Fruit fly (Drosophila melanogaster) whole organism, pupa: ENCODE data around the gene EAChm.

Source experiments
- CG10348 ChIP-seq: fragments of 200-800 bp; sonication (Bioruptor generic); IDR thresholded peaks from 2 replicates; pipeline ENCODE4 v1.3.6; 2022; ENCODE audit warnings: missing biosample characterization, missing genetic modification characterization
- CG12605 ChIP-seq: fragments of 200-800 bp; sonication (Bioruptor generic); IDR thresholded peaks from 2 replicates; pipeline ENCODE4 v1.3.6; 2022; ENCODE audit warnings: missing biosample characterization, missing genetic modification characterization
- CG13204 ChIP-seq: fragments of 200-800 bp; sonication (Bioruptor generic); optimal IDR thresholded peaks from 2 replicates; lab custom pipeline; 2018; ENCODE audit warnings: missing biosample characterization, mild to moderate bottlenecking, missing genetic modification characterization, moderate library complexity
- CG14655 ChIP-seq: fragments of 200-800 bp; sonication (Bioruptor generic); optimal IDR thresholded peaks from 3 replicates; lab custom pipeline; 2017; ENCODE audit warnings: mild to moderate bottlenecking, missing biosample characterization, missing genetic modification reagents, missing genetic modification characterization
- CG15710 ChIP-seq: fragments of 200-800 bp; sonication (Bioruptor generic); optimal IDR thresholded peaks from 2 replicates; lab custom pipeline; 2018; ENCODE audit warnings: missing biosample characterization, mild to moderate bottlenecking, missing genetic modification characterization, moderate library complexity
- CG17806 ChIP-seq: fragments of 200-800 bp; sonication (Bioruptor generic); optimal IDR thresholded peaks from 2 replicates; lab custom pipeline; 2018; ENCODE audit warnings: missing biosample characterization, mild to moderate bottlenecking, missing genetic modification characterization, moderate library complexity
- CG32121 ChIP-seq: fragments of 200-800 bp; sonication (Bioruptor generic); IDR thresholded peaks from 2 replicates; pipeline ENCODE4 v1.3.6; 2022; ENCODE audit warnings: missing biosample characterization, missing genetic modification characterization
- CG34367 ChIP-seq: fragments of 200-800 bp; sonication (Bioruptor generic); optimal IDR thresholded peaks from 2 replicates; lab custom pipeline; 2018; ENCODE audit warnings: missing biosample characterization, mild to moderate bottlenecking, missing genetic modification characterization
- CG4496 ChIP-seq: fragments of 200-800 bp; sonication (Bioruptor generic); IDR thresholded peaks from 3 replicates; pipeline ENCODE4 v1.3.6; 2022; ENCODE audit warnings: missing biosample characterization, missing genetic modification characterization
- CG8159 ChIP-seq: fragments of 200-800 bp; sonication (Bioruptor generic); optimal IDR thresholded peaks from 3 replicates; lab custom pipeline; 2018; ENCODE audit warnings: missing biosample characterization, mild to moderate bottlenecking, missing genetic modification characterization, moderate library complexity
- CG8301 ChIP-seq: fragments of 200-800 bp; sonication (Bioruptor generic); optimal IDR thresholded peaks from 2 replicates; lab custom pipeline; 2018; ENCODE audit warnings: missing biosample characterization, mild to moderate bottlenecking, missing genetic modification characterization
- CG9948 ChIP-seq: fragments of 200-800 bp; sonication (Bioruptor generic); optimal IDR thresholded peaks from 2 replicates; lab custom pipeline; 2018; ENCODE audit warnings: missing biosample characterization, mild to moderate bottlenecking, missing genetic modification characterization, moderate library complexity
- D1 ChIP-seq: fragments of 200-800 bp; sonication (Bioruptor generic); optimal IDR thresholded peaks from 2 replicates; lab custom pipeline; 2018; ENCODE audit warnings: missing biosample characterization, mild to moderate bottlenecking, missing genetic modification characterization, moderate library complexity
- EcR ChIP-seq: fragments of 200-800 bp; sonication (Bioruptor generic); optimal IDR thresholded peaks from 3 replicates; lab custom pipeline; 2019; ENCODE audit warnings: missing biosample characterization, missing genetic modification characterization, mild to moderate bottlenecking, moderate library complexity, missing genetic modification reagents
- Ets98B ChIP-seq: fragments of 200-800 bp; sonication (Bioruptor generic); IDR thresholded peaks from 2 replicates; pipeline ENCODE4 v1.3.6; 2022; ENCODE audit warnings: missing biosample characterization, missing genetic modification characterization
- Pif1A ChIP-seq: fragments of 200-800 bp; sonication (Bioruptor generic); optimal IDR thresholded peaks from 3 replicates; lab custom pipeline; 2016; ENCODE audit warnings: missing biosample characterization, missing genetic modification characterization
- Pif1B ChIP-seq: fragments of 200-800 bp; sonication (Bioruptor generic); optimal IDR thresholded peaks from 3 replicates; lab custom pipeline; 2016; ENCODE audit warnings: missing biosample characterization, missing genetic modification characterization
- Snoo ChIP-seq: fragments of 200-800 bp; sonication (Bioruptor generic); optimal IDR thresholded peaks from 3 replicates; lab custom pipeline; 2017; ENCODE audit warnings: missing biosample characterization, mild to moderate bottlenecking, missing genetic modification characterization, inconsistent platforms
- fd96Ca ChIP-seq: fragments of 200-800 bp; sonication (Bioruptor generic); IDR thresholded peaks from 3 replicates; pipeline ENCODE4 v1.3.6; 2022; ENCODE audit warnings: missing biosample characterization, missing genetic modification characterization
- gl ChIP-seq: fragments of 200-800 bp; sonication (Bioruptor generic); optimal IDR thresholded peaks from 2 replicates; lab custom pipeline; 2018; ENCODE audit warnings: missing biosample characterization, mild to moderate bottlenecking, missing genetic modification characterization
- rn ChIP-seq: fragments of 200-800 bp; sonication (Bioruptor generic); IDR thresholded peaks from 2 replicates; pipeline ENCODE4 v1.3.6; 2022; ENCODE audit warnings: missing biosample characterization, missing genetic modification characterization

The EAChm gene

dm6 chr3L:15052390-15052789 is 2.2 kb upstream of the EAChm start, which contains the start of gene CG13461:
Gene CG13461 (minus strand): TSS chr3L:15052490.
- TF ChIP-seq CG32121 (GFP tag; lab: Robert Waterston, UW) (no peak), gl (no peak), CG14655 (GFP tag; lab: Kevin White, UChicago) (no peak), CG4496 (GFP tag; lab: Robert Waterston, UW) (no peak), CG17806 (no peak), CG10348 (GFP tag; lab: Robert Waterston, UW) (no peak), EcR (GFP tag; lab: Kevin White, UChicago) (no peak), CG8159 (tag; lab: Kevin White, UChicago) (no peak), Pif1A (GFP tag; lab: Kevin White, UChicago) (no peak), Ets98B (no peak), D1 (tag; lab: Kevin White, UChicago) (no peak), CG9948 (tag; lab: Kevin White, UChicago) (no peak), CG8301 (no peak), rn (GFP tag; lab: Robert Waterston, UW) (no peak), CG13204 (GFP tag; lab: Kevin White, UChicago) (no peak), Pif1B (no peak)

DNA sequence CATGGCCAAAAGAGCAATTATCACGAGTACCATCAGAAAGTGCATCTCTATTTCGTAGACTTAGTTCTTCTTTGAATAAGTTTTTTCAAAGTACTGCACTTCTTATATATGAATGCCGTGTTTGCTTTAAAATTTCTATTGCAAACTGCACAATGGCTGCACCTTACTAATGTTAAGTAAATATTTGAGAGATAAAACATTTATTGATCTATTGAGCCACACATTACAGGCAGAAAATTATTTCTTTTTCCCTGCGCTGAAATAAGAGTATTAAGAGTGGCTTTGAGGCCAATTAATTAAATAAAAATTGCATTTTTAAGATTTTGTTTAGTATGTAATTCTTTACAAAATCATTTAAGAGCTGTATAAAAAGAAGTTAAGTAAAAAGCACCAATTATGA is 1.3 kb upstream of the EAChm start, which contains the start of gene CG43680:
TSS of gene CG43680 (minus strand) at position 101 of the 400 bp plus-strand sequence.
- TF ChIP-seq fd96Ca (GFP tag; lab: Robert Waterston, UW) (no peak), rn (GFP tag; lab: Robert Waterston, UW) (no peak), CG12605 (no peak), gl (no peak), CG8301 (no peak), Pif1A (GFP tag; lab: Kevin White, UChicago) (no peak), CG14655 (GFP tag; lab: Kevin White, UChicago) (no peak), CG17806 (no peak), CG32121 (GFP tag; lab: Robert Waterston, UW) (no peak), CG8159 (tag; lab: Kevin White, UChicago) (no peak), CG9948 (tag; lab: Kevin White, UChicago) (no peak), CG13204 (GFP tag; lab: Kevin White, UChicago) (no peak)
- TF ChIP-seq, all 21 proteins: peak for 0

dm6 chr3L:15054035-15054434 is 542 bp upstream of the EAChm start, which contains the start of gene CG18649:
Gene CG18649 (minus strand): TSS chr3L:15054135.
- TF ChIP-seq CG14655 (GFP tag; lab: Kevin White, UChicago), result no peak
- no peak for TF ChIP-seq Snoo (tag; lab: Kevin White, UChicago)
- no peak for TF ChIP-seq CG9948 (tag; lab: Kevin White, UChicago)
- TF ChIP-seq CG10348 (GFP tag; lab: Robert Waterston, UW), result no peak
- no peak for TF ChIP-seq CG8301
- no peak for TF ChIP-seq rn (GFP tag; lab: Robert Waterston, UW)
- TF ChIP-seq Pif1B, result no peak
- TF ChIP-seq gl, result no peak
- TF ChIP-seq CG34367 (tag; lab: Kevin White, UChicago), result no peak
- no peak for TF ChIP-seq D1 (tag; lab: Kevin White, UChicago)
- TF ChIP-seq CG13204 (GFP tag; lab: Kevin White, UChicago), result no peak
- TF ChIP-seq CG32121 (GFP tag; lab: Robert Waterston, UW), result no peak
- no peak for TF ChIP-seq fd96Ca (GFP tag; lab: Robert Waterston, UW)
- no peak for TF ChIP-seq EcR (GFP tag; lab: Kevin White, UChicago)
- no peak for TF ChIP-seq CG15710
- no peak for TF ChIP-seq CG17806
- no peak for TF ChIP-seq Ets98B
- no peak for TF ChIP-seq CG12605

DNA sequence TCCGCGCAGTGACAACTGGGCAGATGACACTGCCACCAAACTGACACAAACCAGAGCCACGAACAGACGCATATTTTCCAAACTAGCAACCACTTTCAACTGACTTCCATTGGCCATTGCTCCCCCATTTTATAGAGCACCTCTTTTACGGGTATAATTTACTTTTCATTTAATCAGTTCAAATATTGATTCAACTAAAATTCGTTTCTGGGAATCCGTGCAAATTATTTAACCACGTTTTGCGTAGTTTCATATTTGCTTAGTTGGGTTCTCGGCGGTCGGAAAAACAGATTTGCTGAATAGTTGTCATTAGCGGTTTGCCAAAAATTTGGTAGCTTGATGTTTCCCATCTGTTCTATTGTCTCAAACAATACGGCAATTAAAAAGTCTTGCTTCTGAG is 7.0 kb downstream of the EAChm start, which contains the start of gene CG13460:
TSS of gene CG13460 (minus strand) at position 101 of the 400 bp plus-strand sequence.
- TF ChIP-seq Pif1B, result no peak
- no peak for TF ChIP-seq CG10348 (GFP tag; lab: Robert Waterston, UW)
- TF ChIP-seq CG34367 (tag; lab: Kevin White, UChicago), result no peak
- no peak for TF ChIP-seq Snoo (tag; lab: Kevin White, UChicago)
- TF ChIP-seq gl, result no peak
- TF ChIP-seq D1 (tag; lab: Kevin White, UChicago), result no peak
- no peak for TF ChIP-seq CG9948 (tag; lab: Kevin White, UChicago)
- no peak for TF ChIP-seq CG12605
- TF ChIP-seq CG15710, result no peak
- no peak for TF ChIP-seq EcR (GFP tag; lab: Kevin White, UChicago)
- TF ChIP-seq Ets98B, result no peak
- TF ChIP-seq CG17806, result no peak
- no peak for TF ChIP-seq CG32121 (GFP tag; lab: Robert Waterston, UW)
- no peak for TF ChIP-seq CG8159 (tag; lab: Kevin White, UChicago)
- TF ChIP-seq CG4496 (GFP tag; lab: Robert Waterston, UW), result no peak
- TF ChIP-seq CG13204 (GFP tag; lab: Kevin White, UChicago), result no peak
- no peak for TF ChIP-seq fd96Ca (GFP tag; lab: Robert Waterston, UW)

- TF ChIP-seq fd96Ca (GFP tag; lab: Robert Waterston, UW), result no peak
- no peak for TF ChIP-seq CG10348 (GFP tag; lab: Robert Waterston, UW)
- no peak for TF ChIP-seq CG8301
- TF ChIP-seq CG14655 (GFP tag; lab: Kevin White, UChicago), result no peak
- TF ChIP-seq Pif1A (GFP tag; lab: Kevin White, UChicago), result no peak
- TF ChIP-seq D1 (tag; lab: Kevin White, UChicago), result no peak
- TF ChIP-seq CG9948 (tag; lab: Kevin White, UChicago), result no peak
- no peak for TF ChIP-seq rn (GFP tag; lab: Robert Waterston, UW)
- no peak for TF ChIP-seq Snoo (tag; lab: Kevin White, UChicago)
- TF ChIP-seq CG4496 (GFP tag; lab: Robert Waterston, UW), result no peak
- TF ChIP-seq gl, result no peak
- TF ChIP-seq Pif1B, result no peak
- TF ChIP-seq CG17806, result no peak
- no peak for TF ChIP-seq EcR (GFP tag; lab: Kevin White, UChicago)
- TF ChIP-seq CG32121 (GFP tag; lab: Robert Waterston, UW), result no peak
Observed at dm6 chr3L:15064877-15065276, 10.3 kb downstream of the EAChm start, which contains the start of gene Sytbeta. Gene Sytbeta (minus strand): TSS chr3L:15064977.
